Worm (Caenorhabditis elegans) whole organism, midembryonic: Measurements from ENCODE around the gene C10A4.3.

Experiments
- T22C8.4 ChIP-seq: fragments of 200-800 bp; sonication (Bioruptor generic); IDR thresholded peaks from 2 replicates; pipeline ENCODE4 v1.3.6; 2022; ENCODE audit warnings: missing genetic modification characterization, missing compliant biosample characterization
- klf-2 ChIP-seq: fragments of 200-800 bp; sonication (Bioruptor generic); conservative IDR thresholded peaks from 2 replicates; pipeline ENCODE4 v1.3.6; 2022; ENCODE audit warnings: missing genetic modification reagents, missing genetic modification characterization, missing compliant biosample characterization
- med-1 ChIP-seq: sonication (generic microtip); optimal IDR thresholded peaks from 2 replicates; lab custom pipeline; 2017; ENCODE audit warnings: missing genetic modification characterization, mild to moderate bottlenecking, missing compliant biosample characterization, antibody characterized with exemption, missing genetic modification reagents; ENCODE audit not compliant: insufficient read depth
- ztf-23 ChIP-seq: fragments of 200-800 bp; sonication (Bioruptor generic); IDR thresholded peaks from 2 replicates; pipeline ENCODE4 v1.3.6; 2022; ENCODE audit warnings: missing genetic modification reagents, missing genetic modification characterization, missing compliant biosample characterization

ce11 chrX:7393167-7393566 lies 12.3 kb upstream of the C10A4.3 start, which contains the start of gene gad-2:
- TF ChIP-seq med-1 (GFP tag; lab: Kevin White, UChicago) (no peak), T22C8.4 (GFP tag; lab: Robert Waterston, UW) (no peak), ztf-23 (GFP tag; lab: Robert Waterston, UW) (no peak), klf-2 (GFP tag; lab: Robert Waterston, UW) (no peak)
